Worm (Caenorhabditis elegans) whole organism, early embryonic: Measurements from ENCODE around the gene eif-3.D.
"Not testable (repeated sequence)": the region's sequence is repeated elsewhere in the genome, so short reads cannot be mapped to it uniquely, and the experiment has no call there.

Experiments used
- B0310.2 ChIP-seq: sonication (generic microtip); optimal IDR thresholded peaks from 2 replicates; lab custom pipeline; 2016; ENCODE audit warnings: mild to moderate bottlenecking, missing genetic modification characterization, missing compliant biosample characterization
- F13C5.2 ChIP-seq: sonication (generic microtip); optimal IDR thresholded peaks from 2 replicates; lab custom pipeline; 2017; ENCODE audit warnings: mild to moderate bottlenecking, missing genetic modification characterization, inconsistent platforms, missing compliant biosample characterization
- aly-1 ChIP-seq: sonication (generic microtip); optimal IDR thresholded peaks from 2 replicates; lab custom pipeline; 2016; ENCODE audit warnings: missing genetic modification characterization, missing compliant biosample characterization
- ama-1 ChIP-seq: fragments of 150-350 bp; optimal IDR thresholded peaks from 2 replicates; lab custom pipeline; 2014
- ceh-13 ChIP-seq: fragments of 200-800 bp; sonication (Bioruptor generic); optimal IDR thresholded peaks from 2 replicates; lab custom pipeline; 2018; ENCODE audit warnings: mild to moderate bottlenecking, missing genetic modification characterization, missing compliant biosample characterization
- ceh-36 ChIP-seq: sonication (generic microtip); optimal IDR thresholded peaks from 2 replicates; lab custom pipeline; 2016; ENCODE audit warnings: missing genetic modification characterization, inconsistent platforms, missing compliant biosample characterization
- ets-7 ChIP-seq: sonication (generic microtip); optimal IDR thresholded peaks from 2 replicates; lab custom pipeline; 2016; ENCODE audit warnings: missing genotype, missing genetic modification characterization, missing compliant biosample characterization
- flt-1 ChIP-seq: fragments of 200-800 bp; sonication (Bioruptor generic); IDR thresholded peaks from 2 replicates; pipeline ENCODE4 v1.3.6; 2022; ENCODE audit warnings: missing genetic modification characterization, missing compliant biosample characterization
- hmbx-1 ChIP-seq: sonication (generic microtip); optimal IDR thresholded peaks from 2 replicates; lab custom pipeline; 2016; ENCODE audit warnings: mild to moderate bottlenecking, missing genetic modification characterization, missing compliant biosample characterization
- hmg-4 ChIP-seq: fragments of 200-800 bp; sonication (Bioruptor generic); optimal IDR thresholded peaks from 2 replicates; lab custom pipeline; 2018; ENCODE audit warnings: mild to moderate bottlenecking, missing genetic modification characterization, missing compliant biosample characterization
- hnd-1 ChIP-seq: sonication (generic microtip); optimal IDR thresholded peaks from 2 replicates; lab custom pipeline; 2016; ENCODE audit warnings: missing genetic modification characterization, missing compliant biosample characterization
- pes-1 ChIP-seq: fragments of 200-800 bp; sonication (Bioruptor generic); IDR thresholded peaks from 2 replicates; pipeline ENCODE4 v1.3.6; 2022; ENCODE audit warnings: missing genetic modification reagents, missing genetic modification characterization, missing compliant biosample characterization
- scrt-1 ChIP-seq: fragments of 200-800 bp; sonication (Bioruptor generic); IDR thresholded peaks from 2 replicates; pipeline ENCODE4 v1.3.6; 2022; ENCODE audit warnings: missing genetic modification characterization, missing compliant biosample characterization
- sea-1 ChIP-seq: fragments of 200-800 bp; sonication (Bioruptor generic); conservative IDR thresholded peaks from 2 replicates; pipeline ENCODE4 v1.3.6; 2022; ENCODE audit warnings: missing genetic modification characterization, missing compliant biosample characterization
- tbx-11 ChIP-seq: fragments of 200-800 bp; sonication (Bioruptor generic); IDR thresholded peaks from 2 replicates; pipeline ENCODE4 v1.3.6; 2022; ENCODE audit warnings: missing genetic modification characterization, missing compliant biosample characterization
- tbx-37 ChIP-seq: fragments of 200-800 bp; sonication (Bioruptor generic); conservative IDR thresholded peaks from 2 replicates; pipeline ENCODE4 v1.3.6; 2022; ENCODE audit warnings: missing genetic modification reagents, missing genetic modification characterization, missing compliant biosample characterization
- tra-4 ChIP-seq: sonication (generic microtip); optimal IDR thresholded peaks from 2 replicates; lab custom pipeline; 2017; ENCODE audit warnings: missing genetic modification characterization, missing compliant biosample characterization

The eif-3.D gene

ce11 chrIII:8989752-8990151 is 18.4 kb upstream of the eif-3.D start, which contains the start of gene R08D7.7:
R08D7.7 (plus strand) TSS chrIII:8990052.
- TF ChIP-seq tbx-11; hmg-4; hnd-1 (tag; lab: Kevin White, UChicago): not testable (repeated sequence)

ce11 chrIII:8988544-8988943 is 17.2 kb upstream of the eif-3.D start:
- TF ChIP-seq ets-7 (no peak), scrt-1 (GFP tag; lab: Robert Waterston, UW) (0 out of 2 replicates have a peak, but pooled peaks have one; percentile 30), hnd-1 (tag; lab: Kevin White, UChicago) (no peak)

- TF ChIP-seq aly-1 (tag; lab: Kevin White, UChicago) (no peak), tbx-37 (GFP tag; lab: Robert Waterston, UW) (no peak), pes-1 (GFP tag; lab: Robert Waterston, UW) (no peak), tbx-11 (no peak), sea-1 (no peak), B0310.2 (no peak), flt-1 (GFP tag; lab: Robert Waterston, UW) (no peak), scrt-1 (GFP tag; lab: Robert Waterston, UW) (no peak), ceh-13 (GFP tag; lab: Kevin White, UChicago) (no peak), ama-1 (lab: Kevin White, UChicago) (no peak), tra-4 (no peak), hmbx-1 (tag; lab: Kevin White, UChicago) (no peak), ets-7 (no peak)
Observed at ce11 chrIII:8988061-8988460, 16.7 kb upstream of the eif-3.D start.

ce11 chrIII:8986872-8987271 is 15.5 kb upstream of the eif-3.D start:
- TF ChIP-seq tbx-37 (GFP tag; lab: Robert Waterston, UW) (no peak), tbx-11 (no peak), ceh-36 (tag; lab: Kevin White, UChicago) (no peak), flt-1 (GFP tag; lab: Robert Waterston, UW) (no peak), F13C5.2 (tag; lab: Kevin White, UChicago) (no peak), scrt-1 (GFP tag; lab: Robert Waterston, UW) (no peak), tra-4 (no peak), ets-7 (no peak)

- TF ChIP-seq F13C5.2 (tag; lab: Kevin White, UChicago) (no peak), hnd-1 (tag; lab: Kevin White, UChicago) (no peak), pes-1 (GFP tag; lab: Robert Waterston, UW) (no peak), B0310.2 (no peak), tra-4 (no peak), sea-1 (no peak), ets-7 (no peak), flt-1 (GFP tag; lab: Robert Waterston, UW) (no peak), ama-1 (lab: Kevin White, UChicago) (no peak), scrt-1 (GFP tag; lab: Robert Waterston, UW) (no peak), hmg-4 (no peak), hmbx-1 (tag; lab: Kevin White, UChicago) (no peak), tbx-37 (GFP tag; lab: Robert Waterston, UW) (no peak), ceh-36 (tag; lab: Kevin White, UChicago) (no peak), tbx-11 (no peak), ceh-13 (GFP tag; lab: Kevin White, UChicago) (no peak)
Observed at ce11 chrIII:8985965-8986364, 14.6 kb upstream of the eif-3.D start.

- TF ChIP-seq hnd-1 (tag; lab: Kevin White, UChicago) = no peak
- no peak for TF ChIP-seq scrt-1 (GFP tag; lab: Robert Waterston, UW)
- no peak for TF ChIP-seq tbx-11
- no peak for TF ChIP-seq tbx-37 (GFP tag; lab: Robert Waterston, UW)
- no peak for TF ChIP-seq aly-1 (tag; lab: Kevin White, UChicago)
- no peak for TF ChIP-seq hmbx-1 (tag; lab: Kevin White, UChicago)
- no peak for TF ChIP-seq ama-1 (lab: Kevin White, UChicago)
- no peak for TF ChIP-seq pes-1 (GFP tag; lab: Robert Waterston, UW)
- TF ChIP-seq F13C5.2 (tag; lab: Kevin White, UChicago) = no peak
Observed at ce11 chrIII:8985461-8985860, 14.1 kb upstream of the eif-3.D start.

- no peak for TF ChIP-seq ceh-36 (tag; lab: Kevin White, UChicago)
- no peak for TF ChIP-seq B0310.2
- TF ChIP-seq sea-1 = no peak
- no peak for TF ChIP-seq hmg-4
- TF ChIP-seq aly-1 (tag; lab: Kevin White, UChicago) = no peak
- TF ChIP-seq tbx-11 = no peak
- TF ChIP-seq tbx-37 (GFP tag; lab: Robert Waterston, UW) = no peak
- TF ChIP-seq ets-7 = no peak
Observed at ce11 chrIII:8984960-8985359, 13.6 kb upstream of the eif-3.D start.

- TF ChIP-seq scrt-1 (GFP tag; lab: Robert Waterston, UW) (no peak), B0310.2 (no peak), ceh-36 (tag; lab: Kevin White, UChicago) (no peak), F13C5.2 (tag; lab: Kevin White, UChicago) (no peak), ceh-13 (GFP tag; lab: Kevin White, UChicago) (no peak), hmbx-1 (tag; lab: Kevin White, UChicago) (no peak), flt-1 (GFP tag; lab: Robert Waterston, UW) (no peak), ets-7 (no peak), tbx-11 (no peak), hmg-4 (no peak), pes-1 (GFP tag; lab: Robert Waterston, UW) (no peak), ama-1 (lab: Kevin White, UChicago) (no peak), sea-1 (no peak), tra-4 (no peak), aly-1 (tag; lab: Kevin White, UChicago) (no peak), tbx-37 (GFP tag; lab: Robert Waterston, UW) (no peak), hnd-1 (tag; lab: Kevin White, UChicago) (no peak)
Observed at ce11 chrIII:8984412-8984811, 13.0 kb upstream of the eif-3.D start.
